Worm (Caenorhabditis elegans) whole organism, late embryonic: ENCODE measurements around the gene gei-6.
A peak's percentile ranks its signal among the peaks of the same experiment; 100 is the strongest.

Experiments
- F13H6.1 ChIP-seq: sonication (generic microtip); optimal IDR thresholded peaks from 2 replicates; lab custom pipeline; 2016; ENCODE audit warnings: missing genetic modification characterization, missing compliant biosample characterization
- K09A11.1 ChIP-seq: sonication (generic microtip); optimal IDR thresholded peaks from 2 replicates; lab custom pipeline; 2017; ENCODE audit warnings: antibody characterized with exemption, mild to moderate bottlenecking, missing genetic modification characterization, missing compliant biosample characterization; ENCODE audit not compliant: insufficient read depth
- T23F11.4 ChIP-seq: fragments of 200-800 bp; sonication (Bioruptor generic); optimal IDR thresholded peaks from 2 replicates; lab custom pipeline; 2018; ENCODE audit warnings: mild to moderate bottlenecking, missing genetic modification characterization, missing compliant biosample characterization
- ahr-1 ChIP-seq: sonication (generic microtip); optimal IDR thresholded peaks from 2 replicates; lab custom pipeline; 2016; ENCODE audit warnings: missing genetic modification characterization, missing compliant biosample characterization
- ama-1 ChIP-seq: fragments of 150-350 bp; optimal IDR thresholded peaks from 2 replicates; lab custom pipeline; 2014
- ceh-19 ChIP-seq: fragments of 200-800 bp; sonication (Bioruptor generic); optimal IDR thresholded peaks from 2 replicates; lab custom pipeline; 2018; ENCODE audit warnings: mild to moderate bottlenecking, missing genetic modification characterization, missing compliant biosample characterization
- ceh-24 ChIP-seq: sonication (generic microtip); optimal IDR thresholded peaks from 2 replicates; lab custom pipeline; 2016; ENCODE audit warnings: mild to moderate bottlenecking, missing genetic modification characterization, missing compliant biosample characterization
- ceh-30 ChIP-seq: fragments of 150-350 bp; optimal IDR thresholded peaks from 2 replicates; lab custom pipeline; 2014; ENCODE audit warnings: missing biosample characterization, missing genetic modification characterization
- ceh-34 ChIP-seq: sonication (generic microtip); optimal IDR thresholded peaks from 2 replicates; lab custom pipeline; 2016; ENCODE audit warnings: mild to moderate bottlenecking, missing genetic modification characterization, missing compliant biosample characterization
- ceh-45 ChIP-seq: fragments of 200-800 bp; sonication (Bioruptor generic); IDR thresholded peaks from 2 replicates; pipeline ENCODE4 v1.3.6; 2022; ENCODE audit warnings: missing genetic modification reagents, missing genetic modification characterization, missing compliant biosample characterization
- ceh-48 ChIP-seq: sonication (generic microtip); optimal IDR thresholded peaks from 2 replicates; lab custom pipeline; 2016; ENCODE audit warnings: missing genetic modification characterization, inconsistent platforms, missing compliant biosample characterization
- ceh-6 ChIP-seq: fragments of 200-800 bp; sonication (Bioruptor generic); optimal IDR thresholded peaks from 2 replicates; lab custom pipeline; 2018; ENCODE audit warnings: mild to moderate bottlenecking, missing genetic modification characterization, missing compliant biosample characterization
- ceh-9 ChIP-seq: sonication (generic microtip); optimal IDR thresholded peaks from 2 replicates; lab custom pipeline; 2016; ENCODE audit warnings: mild to moderate bottlenecking, missing genetic modification characterization, inconsistent platforms, missing compliant biosample characterization
- che-1 ChIP-seq: sonication (generic microtip); optimal IDR thresholded peaks from 2 replicates; lab custom pipeline; 2016; ENCODE audit warnings: mild to moderate bottlenecking, missing genetic modification characterization, missing compliant biosample characterization
- dve-1 ChIP-seq: sonication (generic microtip); optimal IDR thresholded peaks from 2 replicates; lab custom pipeline; 2017; ENCODE audit warnings: antibody characterized with exemption, mild to moderate bottlenecking, missing genetic modification characterization, missing compliant biosample characterization
- elt-2 ChIP-seq: sonication (generic microtip); optimal IDR thresholded peaks from 2 replicates; lab custom pipeline; 2016; ENCODE audit warnings: missing genetic modification reagents, missing genetic modification characterization, missing compliant biosample characterization
- elt-4 ChIP-seq: sonication (generic microtip); optimal IDR thresholded peaks from 2 replicates; lab custom pipeline; 2016; ENCODE audit warnings: missing genetic modification characterization, missing compliant biosample characterization
- fax-1 ChIP-seq: sonication (generic microtip); optimal IDR thresholded peaks from 2 replicates; lab custom pipeline; 2016; ENCODE audit warnings: missing genotype, missing genetic modification characterization, missing compliant biosample characterization
- fkh-6 ChIP-seq: sonication (generic microtip); optimal IDR thresholded peaks from 2 replicates; lab custom pipeline; 2016; ENCODE audit warnings: missing genetic modification characterization, missing compliant biosample characterization
- gmeb-2 ChIP-seq: sonication (generic microtip); optimal IDR thresholded peaks from 2 replicates; lab custom pipeline; 2016; ENCODE audit warnings: missing genetic modification characterization, inconsistent platforms, missing compliant biosample characterization
- hlh-13 ChIP-seq: fragments of 200-800 bp; sonication (Bioruptor generic); optimal IDR thresholded peaks from 2 replicates; lab custom pipeline; 2018; ENCODE audit warnings: mild to moderate bottlenecking, missing genetic modification characterization, missing compliant biosample characterization
- hlh-8 ChIP-seq: sonication (generic microtip); optimal IDR thresholded peaks from 2 replicates; lab custom pipeline; 2016; ENCODE audit warnings: missing genotype, missing genetic modification characterization, missing compliant biosample characterization
- lin-11 ChIP-seq: fragments of 200-800 bp; sonication (Bioruptor generic); optimal IDR thresholded peaks from 2 replicates; lab custom pipeline; 2018; ENCODE audit warnings: mild to moderate bottlenecking, missing genetic modification characterization, missing compliant biosample characterization
- madf-2 ChIP-seq: sonication (generic microtip); optimal IDR thresholded peaks from 2 replicates; lab custom pipeline; 2017; ENCODE audit warnings: missing genetic modification characterization, missing compliant biosample characterization
- mec-3 ChIP-seq: sonication (generic microtip); optimal IDR thresholded peaks from 2 replicates; lab custom pipeline; 2016; ENCODE audit warnings: borderline replicate concordance, missing genetic modification characterization, missing compliant biosample characterization
- odd-2 ChIP-seq: sonication (generic microtip); optimal IDR thresholded peaks from 2 replicates; lab custom pipeline; 2017; ENCODE audit warnings: antibody characterized with exemption, mild to moderate bottlenecking, missing genetic modification characterization, missing compliant biosample characterization
- pat-9 ChIP-seq: fragments of 200-800 bp; sonication (Bioruptor generic); optimal IDR thresholded peaks from 2 replicates; lab custom pipeline; 2018; ENCODE audit warnings: mild to moderate bottlenecking, missing genetic modification characterization, moderate library complexity, missing compliant biosample characterization
- pax-1 ChIP-seq: fragments of 150-350 bp; optimal IDR thresholded peaks from 2 replicates; lab custom pipeline; 2014; ENCODE audit warnings: missing biosample characterization, missing genetic modification characterization
- pha-4 ChIP-seq: fragments of 150-350 bp; optimal IDR thresholded peaks from 2 replicates; lab custom pipeline; 2018; ENCODE audit warnings: missing biosample characterization, missing genetic modification reagents, missing genetic modification characterization
- pqm-1 ChIP-seq: sonication (generic microtip); optimal IDR thresholded peaks from 2 replicates; lab custom pipeline; 2016; ENCODE audit warnings: missing genetic modification characterization, missing compliant biosample characterization
- pros-1 ChIP-seq: fragments of 150-350 bp; optimal IDR thresholded peaks from 2 replicates; lab custom pipeline; 2014; ENCODE audit warnings: missing biosample characterization, missing genetic modification reagents, missing genetic modification characterization
- sdc-2 ChIP-seq: sonication (generic microtip); optimal IDR thresholded peaks from 2 replicates; lab custom pipeline; 2016; ENCODE audit warnings: missing genotype, missing genetic modification characterization, missing compliant biosample characterization
- sox-2 ChIP-seq: fragments of 200-800 bp; sonication (Bioruptor generic); IDR thresholded peaks from 2 replicates; pipeline ENCODE4 v1.3.6; 2022; ENCODE audit warnings: missing genetic modification reagents, missing genetic modification characterization, missing compliant biosample characterization
- sox-4 ChIP-seq: sonication (generic microtip); optimal IDR thresholded peaks from 2 replicates; lab custom pipeline; 2017; ENCODE audit warnings: mild to moderate bottlenecking, missing genetic modification characterization, inconsistent platforms, missing compliant biosample characterization
- tbx-7 ChIP-seq: sonication (generic microtip); optimal IDR thresholded peaks from 2 replicates; lab custom pipeline; 2016; ENCODE audit warnings: missing genotype, missing genetic modification characterization, missing compliant biosample characterization
- unc-3 ChIP-seq, 2 experiments: fragments of 200-800 bp in 1 of 2; sonication (Bioruptor generic) in 1 of 2; sonication (generic microtip) in 1 of 2; conservative IDR thresholded peaks in 1 of 2; optimal IDR thresholded peaks in 1 of 2; 2 replicates each; pipeline versions ENCODE4 v1.3.6 to Lab custom; 2016 to 2022; ENCODE audit warnings: missing compliant biosample characterization in 2 of 2, missing genetic modification characterization in 2 of 2, missing genetic modification reagents in 1 of 2
- unc-55 ChIP-seq: sonication (generic microtip); optimal IDR thresholded peaks from 2 replicates; lab custom pipeline; 2017; ENCODE audit warnings: missing biosample characterization, missing genetic modification reagents, missing genetic modification characterization
- unc-86 ChIP-seq: sonication (generic microtip); optimal IDR thresholded peaks from 2 replicates; lab custom pipeline; 2016; ENCODE audit warnings: missing genetic modification characterization, missing compliant biosample characterization
- zip-5 ChIP-seq: sonication (generic microtip); optimal IDR thresholded peaks from 2 replicates; lab custom pipeline; 2016; ENCODE audit warnings: missing genetic modification characterization, missing compliant biosample characterization

gei-6 gene

DNA sequence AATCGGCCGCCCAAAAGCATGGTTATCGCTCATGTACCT is 6.3 kb upstream of the gei-6 start, which contains the start of gene hpo-9:
TSS of gene hpo-9 (minus strand) at position 37 of the 39 bp plus-strand sequence.
- TF ChIP-seq ceh-30 (tag; lab: Kevin White, UChicago), result no peak
- no peak for TF ChIP-seq dve-1
- no peak for TF ChIP-seq pha-4 (tag; lab: Kevin White, UChicago)
- no peak for TF ChIP-seq ceh-24 (tag; lab: Kevin White, UChicago)
- TF ChIP-seq lin-11 (tag; lab: Kevin White, UChicago), result no peak
- TF ChIP-seq ceh-9 (tag; lab: Kevin White, UChicago), result no peak
- no peak for TF ChIP-seq ceh-45 (GFP tag; lab: Robert Waterston, UW)
- TF ChIP-seq hlh-8 (tag; lab: Kevin White, UChicago), result no peak

DNA sequence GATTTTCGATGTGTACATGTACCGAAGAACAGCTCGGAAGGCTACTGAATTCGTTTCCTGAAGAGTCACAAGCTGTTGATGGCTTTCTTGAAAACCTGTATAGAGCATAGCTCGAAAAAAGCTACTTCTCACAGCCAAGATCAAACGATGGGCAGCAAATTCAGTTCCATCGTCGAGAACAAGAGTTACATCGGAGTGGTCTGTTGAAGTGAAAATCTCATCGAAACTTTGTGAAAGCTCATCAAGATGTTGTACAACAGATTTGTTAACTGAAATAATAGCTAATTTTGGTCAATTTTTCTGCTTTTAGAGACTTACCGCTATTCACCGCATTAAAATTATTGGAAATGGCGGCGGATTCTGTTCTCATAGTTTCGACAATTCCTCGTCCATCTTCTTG is 6.0 kb upstream of the gei-6 start:
- TF ChIP-seq ceh-19 (GFP tag; lab: Kevin White, UChicago) (no peak), pha-4 (tag; lab: Kevin White, UChicago) (no peak), pros-1 (tag; lab: Kevin White, UChicago) (no peak), ama-1 (lab: Kevin White, UChicago) (no peak), hlh-13 (GFP tag; lab: Kevin White, UChicago) (no peak), gmeb-2 (tag; lab: Kevin White, UChicago) (no peak), ahr-1 (tag; lab: Kevin White, UChicago) (no peak), che-1 (tag; lab: Kevin White, UChicago) (no peak), ceh-9 (tag; lab: Kevin White, UChicago) (no peak)

DNA sequence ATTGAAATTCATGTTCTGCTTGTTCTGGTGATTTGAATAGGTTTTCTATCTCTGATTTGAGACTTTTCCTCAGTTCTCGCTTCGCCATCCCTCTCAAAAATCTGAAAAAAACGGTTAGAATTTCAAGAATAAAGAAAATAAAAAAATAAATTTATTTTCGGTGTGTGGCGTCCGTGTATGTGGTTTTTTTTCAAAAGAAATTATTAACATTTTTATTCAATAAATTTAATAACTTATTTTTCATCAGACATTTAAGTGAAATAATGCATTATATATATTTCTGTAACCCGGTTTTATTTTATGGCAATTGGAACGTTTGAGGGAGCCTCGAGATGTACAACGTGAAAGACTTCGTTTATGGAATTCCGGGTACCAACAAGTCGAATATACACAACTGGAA is 4.1 kb upstream of the gei-6 start, which contains the start of gene C05C8.5:
TSS of gene C05C8.5 (minus strand) at position 101 of the 400 bp plus-strand sequence.
- no peak for TF ChIP-seq K09A11.1 (tag; lab: Kevin White, UChicago)
- TF ChIP-seq che-1 (tag; lab: Kevin White, UChicago), result no peak
- TF ChIP-seq pax-1 (tag; lab: Kevin White, UChicago), result no peak
- no peak for TF ChIP-seq unc-3 (GFP tag; conservative IDR thresholded peaks at IDR 0.05; lab: Robert Waterston, UW)
- no peak for TF ChIP-seq unc-3 (tag; optimal IDR thresholded peaks at IDR 0.05; lab: Kevin White, UChicago)
- no peak for TF ChIP-seq sox-2 (GFP tag; lab: Robert Waterston, UW)
- no peak for TF ChIP-seq unc-55 (GFP tag; lab: Kevin White, UChicago)
- TF ChIP-seq ceh-48 (tag; lab: Kevin White, UChicago), result no peak

DNA sequence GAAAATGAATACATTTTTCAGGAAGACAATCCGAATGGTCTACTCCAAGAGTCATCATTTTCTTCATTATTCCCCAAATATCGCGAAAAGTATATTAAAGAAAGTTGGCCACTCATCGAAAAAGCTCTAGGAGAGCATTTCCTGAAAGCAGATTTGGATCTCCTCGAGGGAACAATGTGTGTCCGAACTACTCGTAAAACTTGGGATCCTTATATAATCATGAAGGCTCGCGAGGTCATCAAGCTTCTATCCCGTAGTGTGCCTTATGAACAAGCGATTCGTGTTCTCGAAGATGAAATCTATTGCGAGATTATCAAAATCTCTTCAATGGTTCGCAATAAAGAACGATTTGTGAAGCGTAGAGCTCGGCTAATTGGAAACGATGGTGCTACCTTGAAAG is 876 bp upstream of the gei-6 start:
- TF ChIP-seq ceh-6 (GFP tag; lab: Kevin White, UChicago) (no peak), elt-2 (tag; lab: Kevin White, UChicago) (no peak), ceh-34 (tag; lab: Kevin White, UChicago) (no peak)

DNA sequence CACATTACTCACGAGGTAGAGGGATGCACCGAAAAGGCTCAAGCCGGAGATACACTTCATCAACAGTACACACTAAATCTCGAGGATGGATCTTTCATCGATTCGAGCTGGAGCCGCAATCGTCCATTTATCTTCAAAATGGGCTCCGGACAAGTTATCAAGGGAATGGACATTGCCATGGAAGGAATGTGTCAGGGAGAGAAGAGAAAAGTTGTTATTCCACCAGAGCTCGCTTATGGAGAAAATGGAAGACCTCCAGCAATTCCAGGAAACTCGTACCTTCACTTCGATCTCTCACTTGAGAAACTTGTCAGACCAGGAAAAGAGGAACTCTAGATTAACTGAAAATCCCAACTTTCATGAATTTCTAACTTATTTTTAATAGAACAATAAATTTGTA is 4.8 kb downstream of the gei-6 start:
- TF ChIP-seq ahr-1 (tag; lab: Kevin White, UChicago), result no peak
- TF ChIP-seq fkh-6, result no peak
- peak; percentile 63 for TF ChIP-seq ama-1 (lab: Kevin White, UChicago)
- TF ChIP-seq, all 69 proteins: peak for 1

DNA sequence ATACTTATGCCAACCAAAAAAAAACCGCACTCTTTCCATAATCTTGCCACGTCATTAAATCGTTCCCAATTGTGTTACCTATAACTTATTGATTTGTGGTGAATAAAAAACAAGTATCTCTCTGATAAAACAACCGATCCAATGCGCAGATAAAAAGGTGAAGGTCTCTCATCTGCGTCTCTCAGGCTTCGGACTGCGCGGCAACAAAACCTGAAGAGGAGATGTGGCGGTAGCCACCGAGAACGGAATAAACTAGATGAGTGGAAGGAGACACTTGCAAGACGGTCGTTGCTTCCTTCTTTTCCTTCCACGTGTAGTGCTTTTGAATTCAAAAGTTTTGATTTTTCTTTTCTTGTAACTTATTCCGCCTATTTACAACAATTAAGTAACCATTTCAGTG is 5.7 kb downstream of the gei-6 start, which contains the start of gene fkb-3:
TSS of gene fkb-3 (plus strand) at position 277 of the 400 bp plus-strand sequence.
- TF ChIP-seq T23F11.4 (no peak), sdc-2 (tag; lab: Kevin White, UChicago) (no peak), mec-3 (no peak), pat-9 (tag; lab: Kevin White, UChicago) (no peak), che-1 (tag; lab: Kevin White, UChicago) (no peak), pax-1 (tag; lab: Kevin White, UChicago) (no peak), gmeb-2 (tag; lab: Kevin White, UChicago) (no peak), madf-2 (tag; lab: Kevin White, UChicago) (no peak), fax-1 (tag; lab: Kevin White, UChicago) (no peak), odd-2 (tag; lab: Kevin White, UChicago) (no peak), ceh-45 (GFP tag; lab: Robert Waterston, UW) (no peak), tbx-7 (tag; lab: Kevin White, UChicago) (no peak), F13H6.1 (tag; lab: Kevin White, UChicago) (no peak), sox-4 (tag; lab: Kevin White, UChicago) (no peak), unc-86 (no peak), elt-4 (tag; lab: Kevin White, UChicago) (no peak), pqm-1 (tag; lab: Kevin White, UChicago) (no peak), unc-55 (GFP tag; lab: Kevin White, UChicago) (no peak), zip-5 (tag; lab: Kevin White, UChicago) (no peak), K09A11.1 (tag; lab: Kevin White, UChicago) (no peak)
